Fruit fly (Drosophila melanogaster): ENCODE measurements around the gene CG33263.

CG33263 gene

DNA sequence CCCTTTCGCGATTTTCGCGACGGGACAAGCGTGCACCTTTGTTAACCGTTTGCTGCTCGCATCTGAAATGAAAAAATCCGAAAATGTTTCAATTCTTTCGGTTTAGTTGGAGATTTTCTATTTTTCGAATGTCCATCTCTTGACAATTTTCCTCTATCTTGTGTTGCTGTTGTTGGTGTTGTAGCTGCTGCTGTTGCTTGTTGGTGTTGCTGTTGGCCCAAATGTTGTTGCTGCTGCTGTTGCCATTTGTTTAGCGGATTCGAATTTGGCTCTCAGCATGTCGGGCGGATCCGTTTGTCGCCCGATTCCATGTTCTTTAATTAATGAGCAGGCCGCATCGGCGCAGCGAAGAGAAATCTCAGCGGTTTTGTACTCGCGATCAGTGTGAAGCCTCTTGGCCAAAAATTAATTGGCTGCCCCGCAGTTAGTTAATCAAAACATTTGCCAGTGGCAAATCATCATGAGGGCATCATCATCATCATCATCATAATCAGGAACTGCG, 1.6 kb downstream of the CG33263 start, which contains the start of gene CG32121:
Gene CG32121 (minus strand): TSS at position 51 of the 502 bp plus-strand sequence.
- no peak for TF ChIP-seq acj6 (GFP tag; optimal IDR thresholded peaks at IDR 0.05)

DNA sequence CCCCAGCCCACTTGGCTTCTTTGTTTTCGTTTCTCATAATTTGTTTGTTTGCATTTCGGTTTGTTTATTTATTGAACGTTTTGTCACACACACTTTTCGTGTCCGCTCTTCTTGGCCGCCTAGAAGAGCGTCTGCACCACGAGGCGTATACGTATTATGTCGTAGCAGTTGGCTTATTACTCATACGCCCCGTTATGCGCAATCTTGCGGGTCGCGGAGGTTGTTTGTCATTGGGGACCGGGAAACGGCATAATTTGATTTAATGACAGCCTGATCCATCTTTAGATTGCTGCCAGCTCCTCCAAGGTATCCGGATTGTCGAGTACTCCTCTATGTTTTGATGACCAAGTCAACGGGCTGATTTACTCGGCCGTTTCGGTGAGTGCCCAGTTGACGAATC, 3.8 kb downstream of the CG33263 start:
- TF ChIP-seq Gug (GFP tag; IDR thresholded peaks at IDR 0.05) (no peak), CG34406 (GFP tag; optimal IDR thresholded peaks at IDR 0.05) (no peak), OdsH (GFP tag; optimal IDR thresholded peaks at IDR 0.05) (no peak), CG7368 (GFP tag; optimal IDR thresholded peaks at IDR 0.05) (no peak), CG8119 (GFP tag; IDR thresholded peaks at IDR 0.05) (no peak), lz (GFP tag; optimal IDR thresholded peaks at IDR 0.05) (no peak), CG10669 (GFP tag; optimal IDR thresholded peaks at IDR 0.05) (no peak)

DNA sequence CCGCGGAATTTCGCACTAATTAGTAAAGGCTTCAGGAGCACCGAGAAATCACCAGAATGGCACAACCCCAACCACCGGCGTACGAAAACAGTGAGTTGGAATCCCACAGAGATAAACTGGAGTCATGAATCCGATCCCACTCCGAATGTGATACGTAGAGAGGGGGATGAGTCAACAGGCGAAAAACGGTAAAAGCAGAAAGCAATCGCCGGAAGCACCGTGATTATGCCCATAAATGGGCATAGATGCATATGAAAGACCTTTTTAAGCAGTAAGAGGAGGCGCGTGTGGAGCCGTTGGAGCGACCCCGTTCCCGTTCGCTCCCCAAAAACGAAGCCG, 11.1 kb downstream of the CG33263 start:
- TF ChIP-seq Ets96B (tag; optimal IDR thresholded peaks at IDR 0.05) (no peak), svp (GFP tag) (peak; percentile 42), esn (GFP tag; optimal IDR thresholded peaks at IDR 0.05) (no peak), CG1621 (tag; optimal IDR thresholded peaks at IDR 0.05) (peak; percentile 43), fd85E (GFP tag; optimal IDR thresholded peaks at IDR 0.05) (no peak), ss (GFP tag; optimal IDR thresholded peaks at IDR 0.05) (no peak), CG11294 (GFP tag; IDR thresholded peaks at IDR 0.05) (no peak)

DNA sequence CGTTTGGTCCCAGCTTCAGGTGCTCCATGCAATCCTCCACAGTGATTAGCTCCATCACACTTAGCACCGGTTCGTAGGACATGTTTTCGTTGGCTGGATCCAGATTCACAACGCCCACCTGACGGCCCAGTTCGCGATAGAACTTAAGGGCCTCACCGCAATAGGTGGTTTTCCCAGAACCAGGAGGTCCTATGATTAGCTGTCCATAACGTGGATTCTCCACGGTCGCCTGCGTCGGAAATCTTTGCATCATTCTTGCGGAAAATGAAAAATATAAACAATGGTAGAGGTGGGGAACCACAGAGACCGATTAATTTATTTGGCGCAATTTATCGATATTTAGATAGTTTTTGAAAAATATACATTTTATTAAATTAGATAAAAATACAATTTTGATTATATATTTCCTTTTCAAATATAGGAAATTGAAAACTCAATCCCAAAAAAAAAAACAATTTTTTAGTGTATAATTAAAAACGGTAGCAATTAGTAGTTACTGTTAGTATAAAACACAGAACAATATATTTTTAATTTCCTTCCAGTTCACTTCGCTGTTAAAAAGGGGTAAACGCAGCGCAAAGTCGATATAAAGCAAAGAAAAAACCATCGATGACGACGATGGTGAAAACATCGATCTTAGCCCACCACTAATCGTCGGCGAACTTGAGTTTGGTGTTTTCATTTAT, 11.6 kb downstream of the CG33263 start, which contains the start of the genes CG10222 and flr:
Gene CG10222 (minus strand): TSS at position 254 of the 686 bp plus-strand sequence.
Gene flr (plus strand): TSS at position 644 of the 686 bp plus-strand sequence.
- TF ChIP-seq Sox102F (GFP tag; optimal IDR thresholded peaks at IDR 0.05) = no peak
- peak; percentile 24 for TF ChIP-seq CG3919 (GFP tag; optimal IDR thresholded peaks at IDR 0.05)
- peak; percentile 29 for TF ChIP-seq cyc (GFP tag; optimal IDR thresholded peaks at IDR 0.05)
- TF ChIP-seq CG9139 (GFP tag; optimal IDR thresholded peaks at IDR 0.05) = no peak
- TF ChIP-seq CG8319 (GFP tag; optimal IDR thresholded peaks at IDR 0.05) = no peak
- TF ChIP-seq Hr39 (GFP tag; optimal IDR thresholded peaks at IDR 0.05) = peak; percentile 7
- TF ChIP-seq lz (GFP tag; optimal IDR thresholded peaks at IDR 0.05) = peak; percentile 22
- TF ChIP-seq fd59A (GFP tag; optimal IDR thresholded peaks at IDR 0.05) = no peak
- peak; percentile 26 for TF ChIP-seq Lpt (GFP tag; optimal IDR thresholded peaks at IDR 0.05)
- no peak for TF ChIP-seq CG6854 (GFP tag; optimal IDR thresholded peaks at IDR 0.05)
- peak; percentile 24 for TF ChIP-seq Met (GFP tag; optimal IDR thresholded peaks at IDR 0.05)
- TF ChIP-seq svp (GFP tag) = peak; percentile 41
- TF ChIP-seq CG11762 (GFP tag; optimal IDR thresholded peaks at IDR 0.05; ENCODE audit: insufficient read depth) = peak; percentile 16
- TF ChIP-seq Sox14 (GFP tag; optimal IDR thresholded peaks at IDR 0.05) = peak; percentile 36
- no peak for TF ChIP-seq Blimp-1 (GFP tag; optimal IDR thresholded peaks at IDR 0.05)
- TF ChIP-seq CG31627 (GFP tag; optimal IDR thresholded peaks at IDR 0.05) = no peak
- TF ChIP-seq Hr4 (GFP tag; optimal IDR thresholded peaks at IDR 0.05) = no peak
- TF ChIP-seq eg (GFP tag; IDR thresholded peaks at IDR 0.05) = 0 out of 3 replicates have a peak, but pooled peaks have one; percentile 15
- TF ChIP-seq CG8119 (GFP tag; IDR thresholded peaks at IDR 0.05) = no peak
- no peak for TF ChIP-seq Ets21C (GFP tag; optimal IDR thresholded peaks at IDR 0.05)
- TF ChIP-seq CG11902 (GFP tag; optimal IDR thresholded peaks at IDR 0.05) = no peak
- no peak for TF ChIP-seq net (GFP tag; optimal IDR thresholded peaks at IDR 0.05)
- TF ChIP-seq CG34406 (GFP tag; optimal IDR thresholded peaks at IDR 0.05) = peak; percentile 24
- no peak for TF ChIP-seq salr (GFP tag; optimal IDR thresholded peaks at IDR 0.05)
- peak; percentile 3 for TF ChIP-seq CG7368 (GFP tag; optimal IDR thresholded peaks at IDR 0.05)
- no peak for TF ChIP-seq OdsH (GFP tag; optimal IDR thresholded peaks at IDR 0.05)
- no peak for TF ChIP-seq Hr38 (GFP tag; optimal IDR thresholded peaks at IDR 0.05)
- no peak for TF ChIP-seq vri (GFP tag; optimal IDR thresholded peaks at IDR 0.05)

Data from whole organism, prepupa.